Fruit fly (Drosophila melanogaster): ENCODE results near the gene Task7.

The Task7 gene

DNA sequence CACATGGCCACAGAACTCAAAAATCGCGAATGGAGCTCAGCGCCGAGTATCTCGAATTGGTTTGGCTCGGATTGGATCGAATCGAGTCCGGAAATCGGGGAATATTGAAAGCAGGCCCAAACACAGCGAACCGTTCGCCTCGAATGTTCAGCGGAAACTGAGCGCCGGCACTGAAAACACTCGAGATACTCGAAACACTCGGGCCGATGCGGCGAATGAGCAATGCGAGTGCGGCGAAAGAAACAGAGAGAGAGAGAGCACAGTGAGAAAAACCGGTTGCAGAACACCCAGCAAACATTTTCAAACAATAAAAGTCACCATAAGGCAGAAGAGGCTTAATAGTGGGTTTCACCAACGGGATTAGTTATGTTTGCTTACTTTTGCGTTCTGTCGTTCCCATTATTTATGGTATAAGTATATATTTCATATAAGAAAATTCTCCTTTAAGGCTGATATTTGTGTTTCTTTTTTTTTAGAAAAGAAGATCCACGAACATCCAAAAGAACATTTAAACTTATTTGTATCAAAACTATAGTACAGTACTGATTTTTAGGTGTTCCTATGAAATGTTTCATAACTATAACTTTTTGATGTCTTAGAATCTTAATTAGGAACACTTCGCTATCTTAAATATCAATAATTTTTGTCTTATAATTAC, 17.6 kb downstream of the Task7 start, which contains the start of gene FER (continued):
- TF ChIP-seq Adf1 (GFP tag; IDR thresholded peaks at IDR 0.05), result peak; percentile 17; the same call in 1 of the 2 replicates
- TF ChIP-seq CG12236 (GFP tag; optimal IDR thresholded peaks at IDR 0.05), result no peak
- TF ChIP-seq Usf (GFP tag; optimal IDR thresholded peaks at IDR 0.05), result no peak
- TF ChIP-seq CG15011 (GFP tag; optimal IDR thresholded peaks at IDR 0.05), result no peak
- no peak for TF ChIP-seq al (GFP tag; IDR thresholded peaks at IDR 0.05)
- TF ChIP-seq CG10979 (tag; optimal IDR thresholded peaks at IDR 0.05), result peak; percentile 31
- no peak for TF ChIP-seq Dad (GFP tag; optimal IDR thresholded peaks at IDR 0.05)
- TF ChIP-seq CG7372 (GFP tag; IDR thresholded peaks at IDR 0.05), result 0 out of 2 replicates have a peak, but pooled peaks have one; percentile 37
- TF ChIP-seq tup (GFP tag; optimal IDR thresholded peaks at IDR 0.05), result no peak
- TF ChIP-seq MTF-1 (GFP tag; optimal IDR thresholded peaks at IDR 0.05; ENCODE audit: borderline replicate concordance), result peak; percentile 70
- TF ChIP-seq hbn (GFP tag; IDR thresholded peaks at IDR 0.05; ENCODE audit: partially characterized antibody), result 0 out of 2 replicates have a peak, but pooled peaks have one; percentile 15
- TF ChIP-seq z (GFP tag; IDR thresholded peaks at IDR 0.05), result peak; percentile 99
- TF ChIP-seq CG2116 (GFP tag; optimal IDR thresholded peaks at IDR 0.05), result no peak
- no peak for TF ChIP-seq CG9437 (GFP tag; optimal IDR thresholded peaks at IDR 0.05)
- TF ChIP-seq H2.0 (GFP tag; IDR thresholded peaks at IDR 0.05), result 0 out of 2 replicates have a peak, but pooled peaks have one; percentile 27
- no peak for TF ChIP-seq CoRest (tag; optimal IDR thresholded peaks at IDR 0.05)
- TF ChIP-seq CG7928 (GFP tag; optimal IDR thresholded peaks at IDR 0.05), result no peak
- TF ChIP-seq sug (tag; optimal IDR thresholded peaks at IDR 0.05), result peak; percentile 39
- peak in 1 of 3 experiments; percentile 71 for TF ChIP-seq Stat92E (GFP tag; optimal IDR thresholded peaks at IDR 0.05)
- peak; percentile 50 for TF ChIP-seq slbo (GFP tag; IDR thresholded peaks at IDR 0.05)
- TF ChIP-seq crp (GFP tag; optimal IDR thresholded peaks at IDR 0.05), result no peak
- TF ChIP-seq CG34224 (GFP tag; IDR thresholded peaks at IDR 0.05; ENCODE audit: partially characterized antibody), result peak; percentile 68; the same call in 1 of the 3 replicates
- TF ChIP-seq CG17385 (GFP tag; optimal IDR thresholded peaks at IDR 0.05), result peak; percentile 38
- no peak for TF ChIP-seq Lpt (GFP tag; optimal IDR thresholded peaks at IDR 0.05)
- peak; percentile 82 for TF ChIP-seq row (GFP tag; IDR thresholded peaks at IDR 0.05)
- no peak for TF ChIP-seq CG30403 (GFP tag; optimal IDR thresholded peaks at IDR 0.05)
- TF ChIP-seq Spps (tag; optimal IDR thresholded peaks at IDR 0.05), result no peak
- no peak for TF ChIP-seq esg (GFP tag; conservative IDR thresholded peaks at IDR 0.05)
- TF ChIP-seq cad (GFP tag; optimal IDR thresholded peaks at IDR 0.05), result no peak
- no peak for TF ChIP-seq CG14710 (tag; optimal IDR thresholded peaks at IDR 0.05)
- peak; percentile 46; the same call in 1 of the 2 replicates for TF ChIP-seq stc (GFP tag; IDR thresholded peaks at IDR 0.05)
- TF ChIP-seq CG11560 (tag; IDR thresholded peaks at IDR 0.05), result no peak
- no peak; the same call in 1 of the 2 replicates for TF ChIP-seq lmd (GFP tag; IDR thresholded peaks at IDR 0.05)
- TF ChIP-seq unc-4 (GFP tag; IDR thresholded peaks at IDR 0.05; ENCODE audit: partially characterized antibody), result peak; percentile 55
- TF ChIP-seq bsh (GFP tag; optimal IDR thresholded peaks at IDR 0.05), result peak; percentile 1 to 22
- TF ChIP-seq emc (GFP tag; optimal IDR thresholded peaks at IDR 0.05), result no peak
- no peak; the same call in 2 of the 3 replicates for TF ChIP-seq gce (GFP tag; IDR thresholded peaks at IDR 0.05)
- peak; percentile 30; the same call in 1 of the 2 replicates for TF ChIP-seq E2f1 (GFP tag; IDR thresholded peaks at IDR 0.05)
- no peak for TF ChIP-seq nmo (GFP tag; optimal IDR thresholded peaks at IDR 0.05)
- peak; percentile 24 for TF ChIP-seq CG11723 (GFP tag; optimal IDR thresholded peaks at IDR 0.05)
- TF ChIP-seq dysf (GFP tag; IDR thresholded peaks at IDR 0.05), result peak; percentile 20; the same call in 1 of the 3 replicates
- peak; percentile 32; the same call in 1 of the 2 replicates for TF ChIP-seq CG9932 (GFP tag; IDR thresholded peaks at IDR 0.05)
- peak; percentile 80 for TF ChIP-seq bbx (GFP tag; IDR thresholded peaks at IDR 0.05; ENCODE audit: partially characterized antibody)
- TF ChIP-seq CG11093 (GFP tag; IDR thresholded peaks at IDR 0.05), result no peak
- peak; percentile 14 for TF ChIP-seq CG31365 (tag; optimal IDR thresholded peaks at IDR 0.05)
- peak; percentile 38 for TF ChIP-seq Antp (GFP tag; optimal IDR thresholded peaks at IDR 0.05)
- no peak for TF ChIP-seq Mad (GFP tag; optimal IDR thresholded peaks at IDR 0.05)
- TF ChIP-seq CG8388 (GFP tag; optimal IDR thresholded peaks at IDR 0.05), result peak; percentile 29
- peak; percentile 38; the same call in 1 of the 3 replicates for TF ChIP-seq CG11695 (GFP tag; IDR thresholded peaks at IDR 0.05)

Data from whole organism, embryonic.